Fruit fly (Drosophila melanogaster) whole organism, embryonic: ENCODE data around the gene CG43085.

ENCODE experiments used
- Antp ChIP-seq: fragments of 200-800 bp; sonication (Bioruptor generic); optimal IDR thresholded peaks from 3 replicates; lab custom pipeline; 2016; ENCODE audit warnings: missing biosample characterization, missing genetic modification characterization
- B-H2 ChIP-seq: fragments of 200-800 bp; sonication (Bioruptor generic); optimal IDR thresholded peaks from 2 replicates; lab custom pipeline; 2018; ENCODE audit warnings: missing biosample characterization, mild to moderate bottlenecking, missing genetic modification characterization
- CG10147 ChIP-seq: fragments of 200-800 bp; sonication (Bioruptor generic); optimal IDR thresholded peaks from 2 replicates; lab custom pipeline; 2019; ENCODE audit warnings: missing biosample characterization, mild to moderate bottlenecking, missing genetic modification characterization, moderate library complexity
- CG12104 ChIP-seq: fragments of 200-800 bp; sonication (Bioruptor generic); optimal IDR thresholded peaks from 3 replicates; lab custom pipeline; 2016; ENCODE audit warnings: missing biosample characterization, missing genetic modification characterization
- CG12659 ChIP-seq: fragments of 200-800 bp; sonication (Bioruptor generic); optimal IDR thresholded peaks from 3 replicates; lab custom pipeline; 2017; ENCODE audit warnings: mild to moderate bottlenecking, missing biosample characterization, missing genetic modification reagents, missing genetic modification characterization
- CG13287 ChIP-seq: fragments of 200-800 bp; sonication (Bioruptor generic); IDR thresholded peaks from 2 replicates; pipeline ENCODE4 v1.3.6; 2022; ENCODE audit warnings: missing biosample characterization, missing genetic modification characterization; ENCODE audit not compliant: partially characterized antibody
- CG13894 ChIP-seq: fragments of 200-800 bp; sonication (Bioruptor generic); optimal IDR thresholded peaks from 3 replicates; lab custom pipeline; 2018; ENCODE audit warnings: missing biosample characterization, mild to moderate bottlenecking, missing genetic modification characterization, moderate library complexity
- CG14441 ChIP-seq: fragments of 200-800 bp; sonication (Bioruptor generic); IDR thresholded peaks from 2 replicates; pipeline ENCODE4 v1.3.6; 2022; ENCODE audit warnings: missing biosample characterization, missing genetic modification characterization
- CG15269 ChIP-seq: fragments of 200-800 bp; sonication (Bioruptor generic); optimal IDR thresholded peaks from 2 replicates; lab custom pipeline; 2018; ENCODE audit warnings: missing biosample characterization, mild to moderate bottlenecking, missing genetic modification characterization, moderate library complexity
- CG16813 ChIP-seq: fragments of 200-800 bp; sonication (Bioruptor generic); IDR thresholded peaks from 3 replicates; pipeline ENCODE4 v1.3.6; 2022; ENCODE audit warnings: missing biosample characterization, missing genetic modification characterization; ENCODE audit not compliant: partially characterized antibody
- CG17802 ChIP-seq: fragments of 200-800 bp; sonication (Bioruptor generic); optimal IDR thresholded peaks from 2 replicates; lab custom pipeline; 2018; ENCODE audit warnings: missing biosample characterization, mild to moderate bottlenecking, missing genetic modification characterization, moderate library complexity
- CG18764 ChIP-seq: fragments of 200-800 bp; sonication (Bioruptor generic); optimal IDR thresholded peaks from 3 replicates; lab custom pipeline; 2016; ENCODE audit warnings: missing biosample characterization, missing genetic modification characterization
- CG30403 ChIP-seq: fragments of 200-800 bp; sonication (Bioruptor generic); optimal IDR thresholded peaks from 3 replicates; lab custom pipeline; 2016; ENCODE audit warnings: missing biosample characterization, missing genetic modification characterization
- CG31441 ChIP-seq: fragments of 200-800 bp; sonication (Bioruptor generic); IDR thresholded peaks from 2 replicates; pipeline ENCODE4 v1.3.6; 2022; ENCODE audit warnings: missing biosample characterization, missing genetic modification characterization
- CG3407 ChIP-seq: fragments of 200-800 bp; sonication (Bioruptor generic); optimal IDR thresholded peaks from 2 replicates; lab custom pipeline; 2018; ENCODE audit warnings: missing biosample characterization, mild to moderate bottlenecking, missing genetic modification characterization
- CG5180 ChIP-seq: fragments of 200-800 bp; sonication (Bioruptor generic); optimal IDR thresholded peaks from 3 replicates; lab custom pipeline; 2017; ENCODE audit warnings: missing biosample characterization, missing genetic modification characterization, mild to moderate bottlenecking, moderate library complexity, missing genetic modification reagents
- CG6654 ChIP-seq: fragments of 200-800 bp; sonication (Bioruptor generic); optimal IDR thresholded peaks from 2 replicates; lab custom pipeline; 2017; ENCODE audit warnings: missing biosample characterization, mild to moderate bottlenecking, missing genetic modification characterization
- CG6683 ChIP-seq: fragments of 200-800 bp; sonication (Bioruptor generic); optimal IDR thresholded peaks from 2 replicates; lab custom pipeline; 2017; ENCODE audit warnings: missing biosample characterization, mild to moderate bottlenecking, missing genetic modification characterization, missing genetic modification reagents
- CG7556 ChIP-seq: fragments of 200-800 bp; sonication (Bioruptor generic); optimal IDR thresholded peaks from 2 replicates; lab custom pipeline; 2017; ENCODE audit warnings: missing biosample characterization, mild to moderate bottlenecking, missing genetic modification characterization
- CG8924 ChIP-seq: fragments of 200-800 bp; optimal IDR thresholded peaks from 3 replicates; lab custom pipeline; 2019; ENCODE audit warnings: missing biosample characterization, mild to moderate bottlenecking, missing genetic modification characterization, moderate library complexity
- CG9797 ChIP-seq: fragments of 200-800 bp; sonication (Bioruptor generic); optimal IDR thresholded peaks from 3 replicates; lab custom pipeline; 2018; ENCODE audit warnings: missing biosample characterization, mild to moderate bottlenecking, missing genetic modification characterization
- MBD-R2 ChIP-seq: fragments of 200-800 bp; sonication (Bioruptor generic); IDR thresholded peaks from 2 replicates; pipeline ENCODE4 v1.3.6; 2022; ENCODE audit warnings: missing biosample characterization, missing genetic modification characterization
- NfI ChIP-seq: fragments of 200-800 bp; sonication (Bioruptor generic); optimal IDR thresholded peaks from 3 replicates; lab custom pipeline; 2018; ENCODE audit warnings: missing biosample characterization, mild to moderate bottlenecking, missing genetic modification characterization, moderate library complexity
- Six4 ChIP-seq: fragments of 200-800 bp; sonication (Bioruptor generic); optimal IDR thresholded peaks from 2 replicates; lab custom pipeline; 2016; ENCODE audit warnings: missing biosample characterization, missing genetic modification characterization
- Taf1 ChIP-seq: fragments of 200-800 bp; sonication (Bioruptor generic); IDR thresholded peaks from 2 replicates; pipeline ENCODE4 v1.3.6; 2022; ENCODE audit warnings: missing biosample characterization, missing genetic modification characterization
- Tbp ChIP-seq: fragments of >200 bp; optimal IDR thresholded peaks from 2 replicates; lab custom pipeline; 2018; ENCODE audit warnings: missing biosample characterization, missing genetic modification characterization
- Vsx1 ChIP-seq: fragments of 200-800 bp; sonication (Bioruptor generic); optimal IDR thresholded peaks from 2 replicates; lab custom pipeline; 2017; ENCODE audit warnings: missing biosample characterization, mild to moderate bottlenecking, missing genetic modification characterization, missing genetic modification reagents
- Xbp1 ChIP-seq: fragments of 200-800 bp; sonication (Bioruptor generic); optimal IDR thresholded peaks from 3 replicates; lab custom pipeline; 2016; ENCODE audit warnings: missing biosample characterization, mild to moderate bottlenecking, missing genetic modification characterization
- ac ChIP-seq: fragments of 200-800 bp; sonication (Bioruptor generic); optimal IDR thresholded peaks from 3 replicates; lab custom pipeline; 2017; ENCODE audit warnings: missing biosample characterization, mild to moderate bottlenecking, missing genetic modification characterization
- amos ChIP-seq: fragments of 200-800 bp; sonication (Bioruptor generic); IDR thresholded peaks from 2 replicates; pipeline ENCODE4 v1.3.6; 2022; ENCODE audit warnings: missing biosample characterization, missing genetic modification characterization; ENCODE audit not compliant: partially characterized antibody
- caup ChIP-seq: fragments of 200-800 bp; sonication (Bioruptor generic); optimal IDR thresholded peaks from 3 replicates; lab custom pipeline; 2017; ENCODE audit warnings: missing biosample characterization, mild to moderate bottlenecking, missing genetic modification characterization, moderate library complexity; ENCODE audit not compliant: severe bottlenecking
- ci ChIP-seq: fragments of 200-800 bp; sonication (Bioruptor generic); IDR thresholded peaks from 3 replicates; pipeline ENCODE4 v1.3.6; 2022; ENCODE audit warnings: missing biosample characterization, missing genetic modification characterization
- crp ChIP-seq, 2 experiments: fragments of 200-800 bp; sonication (Bioruptor generic); optimal IDR thresholded peaks; 2 replicates in 1 of 2; 3 replicates in 1 of 2; lab custom pipeline; 2017; ENCODE audit warnings: missing biosample characterization in 2 of 2, missing genetic modification characterization in 2 of 2, mild to moderate bottlenecking in 1 of 2, moderate library complexity in 1 of 2
- dmrt99B ChIP-seq: fragments of 200-800 bp; sonication (Bioruptor generic); optimal IDR thresholded peaks from 2 replicates; lab custom pipeline; 2018; ENCODE audit warnings: missing biosample characterization, mild to moderate bottlenecking, missing genetic modification characterization, moderate library complexity
- dysf ChIP-seq: fragments of 200-800 bp; sonication (Bioruptor generic); IDR thresholded peaks from 3 replicates; pipeline ENCODE4 v1.3.6; 2022; ENCODE audit warnings: missing biosample characterization, missing genetic modification characterization
- fd3F ChIP-seq: fragments of 200-800 bp; sonication (Bioruptor generic); optimal IDR thresholded peaks from 2 replicates; lab custom pipeline; 2018; ENCODE audit warnings: missing biosample characterization, mild to moderate bottlenecking, missing genetic modification characterization, moderate library complexity
- gem ChIP-seq: fragments of 200-800 bp; sonication (Bioruptor generic); optimal IDR thresholded peaks from 2 replicates; lab custom pipeline; 2019; ENCODE audit warnings: missing biosample characterization, mild to moderate bottlenecking, missing genetic modification characterization, moderate library complexity
- oc ChIP-seq: fragments of 200-800 bp; sonication (Bioruptor generic); optimal IDR thresholded peaks from 2 replicates; lab custom pipeline; 2018; ENCODE audit warnings: missing biosample characterization, mild to moderate bottlenecking, missing genetic modification characterization, moderate library complexity
- pb ChIP-seq: fragments of 200-800 bp; sonication (Bioruptor generic); optimal IDR thresholded peaks from 3 replicates; lab custom pipeline; 2016; ENCODE audit warnings: missing biosample characterization, missing genetic modification characterization
- pum ChIP-seq: fragments of 200-800 bp; sonication (Bioruptor generic); optimal IDR thresholded peaks from 2 replicates; lab custom pipeline; 2016; ENCODE audit warnings: missing biosample characterization, missing genetic modification characterization
- repo ChIP-seq: fragments of 200-800 bp; sonication (Bioruptor generic); optimal IDR thresholded peaks from 2 replicates; lab custom pipeline; 2016; ENCODE audit warnings: missing biosample characterization, missing genetic modification characterization
- schlank ChIP-seq: fragments of 200-800 bp; sonication (Bioruptor generic); optimal IDR thresholded peaks from 2 replicates; lab custom pipeline; 2018; ENCODE audit warnings: missing biosample characterization, mild to moderate bottlenecking, missing genetic modification characterization
- sens-2 ChIP-seq: fragments of 200-800 bp; sonication (Bioruptor generic); IDR thresholded peaks from 2 replicates; pipeline ENCODE4 v1.3.6; 2022; ENCODE audit warnings: missing biosample characterization, missing genetic modification characterization
- slbo ChIP-seq: fragments of 200-800 bp; sonication (Bioruptor generic); IDR thresholded peaks from 2 replicates; pipeline ENCODE4 v1.3.6; 2022; ENCODE audit warnings: missing biosample characterization, missing genetic modification characterization
- stc ChIP-seq: fragments of 200-800 bp; sonication (Bioruptor generic); IDR thresholded peaks from 2 replicates; pipeline ENCODE4 v1.3.6; 2022; ENCODE audit warnings: missing biosample characterization, missing genetic modification characterization
- z ChIP-seq: fragments of 200-800 bp; sonication (Bioruptor generic); IDR thresholded peaks from 3 replicates; pipeline ENCODE4 v1.3.6; 2022; ENCODE audit warnings: missing biosample characterization, missing genetic modification characterization
- zfh2 ChIP-seq: fragments of 200-800 bp; sonication (Bioruptor generic); optimal IDR thresholded peaks from 2 replicates; lab custom pipeline; 2016; ENCODE audit warnings: missing biosample characterization, missing genetic modification characterization

Gene CG43085

dm6 chr3L:17651717-17652651 lies 5.4 kb upstream of the CG43085 start (continued):
- peak; percentile 26 for TF ChIP-seq caup (GFP tag; lab: Kevin White, UChicago)
- TF ChIP-seq CG31441 (GFP tag; lab: Robert Waterston, UW), result peak; percentile 42; the same call in 1 of the 2 replicates
- 0 out of 2 replicates have a peak, but pooled peaks have one; percentile 19 for TF ChIP-seq MBD-R2
- TF ChIP-seq Six4 (GFP tag; lab: Kevin White, UChicago), result no peak
- no peak for TF ChIP-seq amos (GFP tag; lab: Robert Waterston, UW)
- TF ChIP-seq schlank, result no peak
- TF ChIP-seq B-H2, result no peak
- TF ChIP-seq CG15269 (tag; lab: Kevin White, UChicago), result peak; percentile 53
- TF ChIP-seq pum (GFP tag; lab: Kevin White, UChicago), result no peak
- no peak for TF ChIP-seq ac (GFP tag; lab: Kevin White, UChicago)
- no peak for TF ChIP-seq CG18764 (GFP tag; lab: Kevin White, UChicago)
- no peak for TF ChIP-seq Tbp
- TF ChIP-seq Antp, result no peak
- peak; percentile 58; the same call in 1 of the 2 replicates for TF ChIP-seq sens-2
- peak; percentile 48 for TF ChIP-seq dmrt99B (tag; lab: Kevin White, UChicago)
- TF ChIP-seq z (GFP tag; lab: Robert Waterston, UW), result 0 out of 3 replicates have a peak, but pooled peaks have one; percentile 40
- TF ChIP-seq CG12104 (GFP tag; lab: Kevin White, UChicago), result no peak
- no peak for TF ChIP-seq CG17802 (tag; lab: Kevin White, UChicago)
- TF ChIP-seq NfI (GFP tag; lab: Kevin White, UChicago), result no peak
- TF ChIP-seq CG12659 (GFP tag; lab: Kevin White, UChicago), result peak; percentile 10
- no peak for TF ChIP-seq CG9797 (GFP tag; lab: Kevin White, UChicago)
- no peak for TF ChIP-seq Taf1 (GFP tag; lab: Robert Waterston, UW)
- TF ChIP-seq oc (tag; lab: Kevin White, UChicago), result peak; percentile 78
- peak; percentile 16 for TF ChIP-seq Vsx1 (GFP tag; lab: Kevin White, UChicago)
- peak; percentile 12 for TF ChIP-seq repo (GFP tag; lab: Kevin White, UChicago)
- no peak for TF ChIP-seq CG6683 (GFP tag; lab: Kevin White, UChicago)
- TF ChIP-seq CG5180 (GFP tag; lab: Kevin White, UChicago), result no peak
- peak; percentile 53; the same call in 1 of the 3 replicates for TF ChIP-seq dysf (GFP tag; lab: Robert Waterston, UW)
- no peak for TF ChIP-seq CG6654
- no peak for TF ChIP-seq CG10147 (GFP tag; lab: Kevin White, UChicago)
- TF ChIP-seq slbo (GFP tag; lab: Robert Waterston, UW), result 0 out of 2 replicates have a peak, but pooled peaks have one; percentile 13
- peak; percentile 81; the same call in 2 of the 3 replicates for TF ChIP-seq ci (GFP tag; lab: Robert Waterston, UW)
- TF ChIP-seq Xbp1 (GFP tag; lab: Kevin White, UChicago), result peak; percentile 16
- no peak for TF ChIP-seq CG13894 (tag; lab: Kevin White, UChicago)
- peak; percentile 38; the same call in 1 of the 2 replicates for TF ChIP-seq CG14441 (GFP tag; lab: Robert Waterston, UW)
- TF ChIP-seq pb, result no peak
- peak; percentile 13 for TF ChIP-seq CG3407
- TF ChIP-seq CG8924 (tag; lab: Kevin White, UChicago), result peak; percentile 35
- peak; percentile 32 for TF ChIP-seq CG30403 (GFP tag; lab: Kevin White, UChicago)
- no peak for TF ChIP-seq CG13287 (GFP tag; lab: Robert Waterston, UW)
- TF ChIP-seq gem (tag; lab: Kevin White, UChicago), result peak; percentile 53
- TF ChIP-seq crp (GFP tag; optimal IDR thresholded peaks at IDR 0.05; lab: Kevin White, UChicago), result no peak
- no peak for TF ChIP-seq CG16813 (GFP tag; lab: Robert Waterston, UW)
- no peak for TF ChIP-seq zfh2 (GFP tag; lab: Kevin White, UChicago)
- peak; percentile 35; the same call in 1 of the 2 replicates for TF ChIP-seq stc (GFP tag; lab: Robert Waterston, UW)
- no peak for TF ChIP-seq fd3F (GFP tag; lab: Kevin White, UChicago)
- TF ChIP-seq CG7556 (GFP tag; lab: Kevin White, UChicago), result peak; percentile 11
